Fruit fly (Drosophila melanogaster) whole organism, embryonic: ENCODE results near the gene CG32428.

Experiments used
- Bteb2 ChIP-seq: fragments of 200-800 bp; sonication (Bioruptor generic); optimal IDR thresholded peaks from 2 replicates; lab custom pipeline; 2016; ENCODE audit warnings: missing biosample characterization, missing genetic modification characterization
- C15 ChIP-seq: fragments of 200-800 bp; sonication (Bioruptor generic); IDR thresholded peaks from 3 replicates; pipeline ENCODE4 v1.3.6; 2022; ENCODE audit warnings: missing biosample characterization, missing genetic modification characterization
- CG10462 ChIP-seq: fragments of 200-800 bp; sonication (Bioruptor generic); optimal IDR thresholded peaks from 2 replicates; lab custom pipeline; 2016; ENCODE audit warnings: missing biosample characterization, missing genetic modification characterization
- CG11398 ChIP-seq: fragments of 200-800 bp; sonication (Bioruptor generic); optimal IDR thresholded peaks from 2 replicates; lab custom pipeline; 2016; ENCODE audit warnings: missing biosample characterization, missing genetic modification characterization
- CG11504 ChIP-seq: fragments of 200-800 bp; sonication (Bioruptor generic); optimal IDR thresholded peaks from 3 replicates; lab custom pipeline; 2019; ENCODE audit warnings: missing biosample characterization, mild to moderate bottlenecking, missing genetic modification characterization, moderate library complexity
- CG1233 ChIP-seq: fragments of 200-800 bp; sonication (Bioruptor generic); optimal IDR thresholded peaks from 4 replicates; lab custom pipeline; 2018; ENCODE audit warnings: missing biosample characterization, mild to moderate bottlenecking, missing genetic modification characterization
- CG14441 ChIP-seq: fragments of 200-800 bp; sonication (Bioruptor generic); IDR thresholded peaks from 2 replicates; pipeline ENCODE4 v1.3.6; 2022; ENCODE audit warnings: missing biosample characterization, missing genetic modification characterization
- CG15269 ChIP-seq: fragments of 200-800 bp; sonication (Bioruptor generic); optimal IDR thresholded peaks from 2 replicates; lab custom pipeline; 2018; ENCODE audit warnings: missing biosample characterization, mild to moderate bottlenecking, missing genetic modification characterization, moderate library complexity
- CG15696 ChIP-seq: fragments of 200-800 bp; sonication (Bioruptor generic); optimal IDR thresholded peaks from 2 replicates; lab custom pipeline; 2019; ENCODE audit warnings: missing biosample characterization, mild to moderate bottlenecking, missing genetic modification characterization, moderate library complexity
- CG1603 ChIP-seq: fragments of 200-800 bp; sonication (Bioruptor generic); optimal IDR thresholded peaks from 2 replicates; lab custom pipeline; 2019; ENCODE audit warnings: missing biosample characterization, mild to moderate bottlenecking, missing genetic modification characterization, moderate library complexity
- CG17912 ChIP-seq: fragments of 200-800 bp; sonication (Bioruptor generic); optimal IDR thresholded peaks from 2 replicates; lab custom pipeline; 2018; ENCODE audit warnings: missing biosample characterization, mild to moderate bottlenecking, missing genetic modification characterization
- CG30020 ChIP-seq: fragments of 200-800 bp; optimal IDR thresholded peaks from 2 replicates; lab custom pipeline; 2019; ENCODE audit warnings: missing biosample characterization, mild to moderate bottlenecking, missing genetic modification characterization, moderate library complexity
- CG31441 ChIP-seq: fragments of 200-800 bp; sonication (Bioruptor generic); IDR thresholded peaks from 2 replicates; pipeline ENCODE4 v1.3.6; 2022; ENCODE audit warnings: missing biosample characterization, missing genetic modification characterization
- CG3281 ChIP-seq: fragments of 200-800 bp; sonication (Bioruptor generic); optimal IDR thresholded peaks from 3 replicates; lab custom pipeline; 2017; ENCODE audit warnings: missing biosample characterization, mild to moderate bottlenecking, missing genetic modification characterization
- CG4360 ChIP-seq: fragments of 200-800 bp; sonication (Bioruptor generic); IDR thresholded peaks from 2 replicates; pipeline ENCODE4 v1.3.6; 2022; ENCODE audit warnings: missing biosample characterization, missing genetic modification characterization
- CG6683 ChIP-seq: fragments of 200-800 bp; sonication (Bioruptor generic); optimal IDR thresholded peaks from 2 replicates; lab custom pipeline; 2017; ENCODE audit warnings: missing biosample characterization, mild to moderate bottlenecking, missing genetic modification characterization, missing genetic modification reagents
- CG6813 ChIP-seq: fragments of 200-800 bp; sonication (Bioruptor generic); optimal IDR thresholded peaks from 2 replicates; lab custom pipeline; 2017; ENCODE audit warnings: missing biosample characterization, missing genetic modification characterization, mild to moderate bottlenecking, moderate library complexity, missing genetic modification reagents
- CG6854 ChIP-seq: fragments of 200-800 bp; sonication (Bioruptor generic); optimal IDR thresholded peaks from 3 replicates; lab custom pipeline; 2017; ENCODE audit warnings: missing biosample characterization, mild to moderate bottlenecking, missing genetic modification characterization
- CG7271 ChIP-seq: fragments of 200-800 bp; sonication (Bioruptor generic); optimal IDR thresholded peaks from 2 replicates; lab custom pipeline; 2018; ENCODE audit warnings: missing biosample characterization, mild to moderate bottlenecking, missing genetic modification characterization, moderate library complexity
- CG7987 ChIP-seq: fragments of 200-800 bp; sonication (Bioruptor generic); optimal IDR thresholded peaks from 2 replicates; lab custom pipeline; 2018; ENCODE audit warnings: missing biosample characterization, mild to moderate bottlenecking, missing genetic modification characterization, moderate library complexity
- CG8924 ChIP-seq: fragments of 200-800 bp; optimal IDR thresholded peaks from 3 replicates; lab custom pipeline; 2019; ENCODE audit warnings: missing biosample characterization, mild to moderate bottlenecking, missing genetic modification characterization, moderate library complexity
- D19B ChIP-seq: fragments of 200-800 bp; sonication (Bioruptor generic); optimal IDR thresholded peaks from 2 replicates; lab custom pipeline; 2017; ENCODE audit warnings: missing biosample characterization, mild to moderate bottlenecking, missing genetic modification characterization
- Deaf1 ChIP-seq: fragments of 200-800 bp; optimal IDR thresholded peaks from 3 replicates; lab custom pipeline; 2019; ENCODE audit warnings: missing biosample characterization, mild to moderate bottlenecking, missing genetic modification characterization, moderate library complexity
- Fer3 ChIP-seq: fragments of 200-800 bp; sonication (Bioruptor generic); optimal IDR thresholded peaks from 2 replicates; lab custom pipeline; 2018; ENCODE audit warnings: missing biosample characterization, mild to moderate bottlenecking, missing genetic modification characterization, moderate library complexity
- Kr ChIP-seq: fragments of 200-800 bp; sonication (Bioruptor generic); optimal IDR thresholded peaks from 2 replicates; lab custom pipeline; 2017; ENCODE audit warnings: missing biosample characterization, mild to moderate bottlenecking, missing genetic modification characterization
- MTF-1 ChIP-seq: fragments of 200-800 bp; sonication (Bioruptor generic); optimal IDR thresholded peaks from 2 replicates; lab custom pipeline; 2018; ENCODE audit warnings: missing biosample characterization, mild to moderate bottlenecking, missing genetic modification characterization, borderline replicate concordance
- Max ChIP-seq: fragments of 200-800 bp; sonication (Bioruptor generic); optimal IDR thresholded peaks from 2 replicates; lab custom pipeline; 2016; ENCODE audit warnings: missing biosample characterization, mild to moderate bottlenecking, missing genetic modification characterization
- Meics ChIP-seq: fragments of 200-800 bp; sonication (Bioruptor generic); optimal IDR thresholded peaks from 2 replicates; lab custom pipeline; 2017; ENCODE audit warnings: missing biosample characterization, mild to moderate bottlenecking, missing genetic modification characterization
- Optix ChIP-seq: fragments of 200-800 bp; sonication (Bioruptor generic); IDR thresholded peaks from 3 replicates; pipeline ENCODE4 v1.3.6; 2022; ENCODE audit warnings: missing biosample characterization, missing genetic modification characterization
- Scr ChIP-seq: fragments of 200-800 bp; sonication (Bioruptor generic); IDR thresholded peaks from 2 replicates; pipeline ENCODE4 v1.3.6; 2022; ENCODE audit warnings: missing biosample characterization, missing genetic modification characterization; ENCODE audit not compliant: partially characterized antibody
- Sox100B ChIP-seq: fragments of 200-800 bp; sonication (Bioruptor generic); optimal IDR thresholded peaks from 3 replicates; lab custom pipeline; 2018; ENCODE audit warnings: missing biosample characterization, mild to moderate bottlenecking, missing genetic modification characterization
- Sry-β ChIP-seq: fragments of 200-800 bp; sonication (Bioruptor generic); optimal IDR thresholded peaks from 2 replicates; lab custom pipeline; 2018; ENCODE audit warnings: missing biosample characterization, mild to moderate bottlenecking, missing genetic modification characterization, moderate library complexity
- Stat92E ChIP-seq, 3 experiments: fragments of >200 bp in 2 of 3; fragments of 200-800 bp in 1 of 3; sonication (Bioruptor generic) in 1 of 3; optimal IDR thresholded peaks; 2 replicates each; lab custom pipeline; 2017 to 2019; ENCODE audit warnings: missing biosample characterization in 3 of 3, missing genetic modification characterization in 3 of 3, mild to moderate bottlenecking in 1 of 3, moderate library complexity in 1 of 3
- chm ChIP-seq: fragments of 200-800 bp; sonication (Bioruptor generic); IDR thresholded peaks from 2 replicates; pipeline ENCODE4 v1.3.6; 2022; ENCODE audit warnings: missing biosample characterization, missing genetic modification characterization
- crp ChIP-seq, 2 experiments: fragments of 200-800 bp; sonication (Bioruptor generic); optimal IDR thresholded peaks; 2 replicates in 1 of 2; 3 replicates in 1 of 2; lab custom pipeline; 2017; ENCODE audit warnings: missing biosample characterization in 2 of 2, missing genetic modification characterization in 2 of 2, mild to moderate bottlenecking in 1 of 2, moderate library complexity in 1 of 2
- danr ChIP-seq: fragments of 200-800 bp; sonication (Bioruptor generic); IDR thresholded peaks from 2 replicates; pipeline ENCODE4 v1.3.6; 2022; ENCODE audit warnings: missing biosample characterization, missing genetic modification characterization
- exex ChIP-seq: fragments of 200-800 bp; sonication (Bioruptor generic); optimal IDR thresholded peaks from 4 replicates; lab custom pipeline; 2018; ENCODE audit warnings: missing biosample characterization, mild to moderate bottlenecking, missing genetic modification characterization, moderate library complexity
- fd102C ChIP-seq: fragments of 200-800 bp; sonication (Bioruptor generic); optimal IDR thresholded peaks from 2 replicates; lab custom pipeline; 2018; ENCODE audit warnings: missing biosample characterization, mild to moderate bottlenecking, missing genetic modification characterization, moderate library complexity
- fd64A ChIP-seq: fragments of 200-800 bp; sonication (Bioruptor generic); optimal IDR thresholded peaks from 3 replicates; lab custom pipeline; 2018; ENCODE audit warnings: missing biosample characterization, mild to moderate bottlenecking, missing genetic modification characterization
- gcm ChIP-seq: fragments of 200-800 bp; sonication (Bioruptor generic); optimal IDR thresholded peaks from 2 replicates; lab custom pipeline; 2019; ENCODE audit warnings: missing biosample characterization, mild to moderate bottlenecking, missing genetic modification characterization, moderate library complexity
- gem ChIP-seq: fragments of 200-800 bp; sonication (Bioruptor generic); optimal IDR thresholded peaks from 2 replicates; lab custom pipeline; 2019; ENCODE audit warnings: missing biosample characterization, mild to moderate bottlenecking, missing genetic modification characterization, moderate library complexity
- grau ChIP-seq: fragments of 200-800 bp; optimal IDR thresholded peaks from 3 replicates; lab custom pipeline; 2019; ENCODE audit warnings: missing biosample characterization, mild to moderate bottlenecking, missing genetic modification characterization, moderate library complexity
- h ChIP-seq: fragments of >200 bp; optimal IDR thresholded peaks from 2 replicates; lab custom pipeline; 2017
- insv ChIP-seq, 2 experiments: fragments of 200-800 bp; sonication (Bioruptor generic); optimal IDR thresholded peaks; 3 replicates each; lab custom pipeline; 2016 to 2018; ENCODE audit warnings: missing biosample characterization in 2 of 2, missing genetic modification characterization in 2 of 2
- lab ChIP-seq: fragments of 200-800 bp; sonication (Bioruptor generic); optimal IDR thresholded peaks from 3 replicates; lab custom pipeline; 2017; ENCODE audit warnings: missing biosample characterization, missing genetic modification characterization, mild to moderate bottlenecking, moderate library complexity, missing genetic modification reagents
- mld ChIP-seq: fragments of 200-800 bp; sonication (Bioruptor generic); IDR thresholded peaks from 3 replicates; pipeline ENCODE4 v1.3.6; 2022; ENCODE audit warnings: missing biosample characterization, missing genetic modification characterization; ENCODE audit not compliant: partially characterized antibody
- seq ChIP-seq: fragments of 200-800 bp; sonication (Bioruptor generic); IDR thresholded peaks from 2 replicates; pipeline ENCODE4 v1.3.6; 2022; ENCODE audit warnings: missing biosample characterization, missing genetic modification characterization
- so ChIP-seq: fragments of 200-800 bp; sonication (Bioruptor generic); IDR thresholded peaks from 3 replicates; pipeline ENCODE4 v1.3.6; 2022; ENCODE audit warnings: missing biosample characterization, missing genetic modification characterization
- zf30C ChIP-seq: fragments of 200-800 bp; sonication (Bioruptor generic); optimal IDR thresholded peaks from 3 replicates; lab custom pipeline; 2018; ENCODE audit warnings: missing biosample characterization, mild to moderate bottlenecking, missing genetic modification characterization

Gene CG32428

DNA sequence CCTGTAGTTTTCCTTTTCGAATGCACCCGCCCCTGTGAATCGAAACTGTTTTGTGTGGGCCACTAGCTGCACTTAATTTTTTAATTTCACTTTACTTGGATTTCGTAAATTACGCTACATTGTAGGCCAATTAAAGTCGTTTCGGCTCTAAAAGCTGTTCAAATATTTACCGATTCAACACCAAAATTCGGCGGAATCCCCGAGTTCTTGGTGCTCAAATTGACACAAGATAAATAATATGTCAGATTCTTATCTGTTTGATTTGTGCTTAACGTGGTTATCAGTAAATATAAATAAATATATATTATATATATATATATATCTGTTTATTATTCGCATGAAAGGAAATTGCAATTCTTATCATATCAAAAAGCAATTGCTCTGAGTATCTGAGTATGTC is 25.6 kb downstream of the CG32428 start (continued):
- peak; percentile 1 for TF ChIP-seq fd64A (GFP tag; lab: Kevin White, UChicago)
- peak; percentile 25; the same call in 1 of the 2 replicates for TF ChIP-seq CG31441 (GFP tag; lab: Robert Waterston, UW)
- TF ChIP-seq CG17912 (GFP tag; lab: Kevin White, UChicago): peak; percentile 21
- peak; percentile 12; the same call in 1 of the 3 replicates for TF ChIP-seq so
- peak; percentile 1 for TF ChIP-seq grau (tag; lab: Kevin White, UChicago)
- TF ChIP-seq CG7987 (GFP tag; lab: Kevin White, UChicago): peak; percentile 82
- TF ChIP-seq MTF-1 (GFP tag; lab: Kevin White, UChicago): peak; percentile 80
- TF ChIP-seq Fer3: peak; percentile 61
- no peak for TF ChIP-seq chm
- TF ChIP-seq CG14441 (GFP tag; lab: Robert Waterston, UW): no peak
- TF ChIP-seq Scr (GFP tag; lab: Robert Waterston, UW): no peak
- no peak for TF ChIP-seq mld
- peak; percentile 28 for TF ChIP-seq exex (tag; lab: Kevin White, UChicago)
- TF ChIP-seq Bteb2: no peak
- TF ChIP-seq insv (GFP tag; optimal IDR thresholded peaks at IDR 0.05; lab: Kevin White, UChicago): peak in 1 of 2 experiments; percentile 10
- peak; percentile 9 for TF ChIP-seq D19B (GFP tag; lab: Kevin White, UChicago)
- peak; percentile 66 for TF ChIP-seq CG1233 (GFP tag; lab: Kevin White, UChicago)
- TF ChIP-seq Kr: peak; percentile 32
- TF ChIP-seq Sox100B (GFP tag; lab: Kevin White, UChicago): peak; percentile 54
- no peak for TF ChIP-seq crp (GFP tag; optimal IDR thresholded peaks at IDR 0.05; lab: Kevin White, UChicago)
- no peak for TF ChIP-seq Optix (GFP tag; lab: Robert Waterston, UW)
- TF ChIP-seq lab (GFP tag; lab: Kevin White, UChicago): peak; percentile 84
- no peak for TF ChIP-seq CG4360 (GFP tag; lab: Robert Waterston, UW)
- no peak for TF ChIP-seq CG11398 (GFP tag; lab: Kevin White, UChicago)
- no peak for TF ChIP-seq danr
- TF ChIP-seq Stat92E (GFP tag; optimal IDR thresholded peaks at IDR 0.05; lab: Kevin White, UChicago): peak in 1 of 3 experiments; percentile 38
- TF ChIP-seq CG6813 (GFP tag; lab: Kevin White, UChicago): peak; percentile 83
- TF ChIP-seq CG15696: peak; percentile 70
- TF ChIP-seq Sry-β (GFP tag; lab: Kevin White, UChicago): peak; percentile 15
- TF ChIP-seq CG11504 (tag; lab: Kevin White, UChicago): peak; percentile 17
- TF ChIP-seq zf30C: no peak
- peak; percentile 48 for TF ChIP-seq Meics (GFP tag; lab: Kevin White, UChicago)
- peak; percentile 20 for TF ChIP-seq CG6683 (GFP tag; lab: Kevin White, UChicago)
- peak; percentile 9 for TF ChIP-seq CG7271
- 0 out of 2 replicates have a peak, but pooled peaks have one; percentile 23 for TF ChIP-seq seq (GFP tag; lab: Robert Waterston, UW)
- no peak for TF ChIP-seq Max
- TF ChIP-seq gcm (GFP tag; lab: Kevin White, UChicago): peak; percentile 55
- no peak for TF ChIP-seq C15 (GFP tag; lab: Robert Waterston, UW)
- TF ChIP-seq Deaf1 (tag; lab: Kevin White, UChicago): no peak
- TF ChIP-seq CG10462 (GFP tag; lab: Kevin White, UChicago): no peak
- TF ChIP-seq CG1603 (tag; lab: Kevin White, UChicago): peak; percentile 2
- peak; percentile 80 for TF ChIP-seq CG3281 (GFP tag; lab: Kevin White, UChicago)
- TF ChIP-seq CG30020: no peak
- TF ChIP-seq CG6854 (GFP tag; lab: Kevin White, UChicago): peak; percentile 74
- TF ChIP-seq CG8924 (tag; lab: Kevin White, UChicago): peak; percentile 26
- no peak for TF ChIP-seq h
- TF ChIP-seq CG15269 (tag; lab: Kevin White, UChicago): peak; percentile 24
- TF ChIP-seq gem (tag; lab: Kevin White, UChicago): peak; percentile 27
- TF ChIP-seq fd102C: peak; percentile 48
